Worm (Caenorhabditis elegans) whole organism, mixed stage, embryonic: ENCODE results near the gene spp-1.

Experiments
- ceh-39 ChIP-seq: fragments of 150-350 bp; optimal IDR thresholded peaks from 2 replicates; lab custom pipeline; 2014; ENCODE audit warnings: missing biosample characterization, missing genetic modification characterization
- cnd-1 ChIP-seq: fragments of 200-800 bp; sonication (Bioruptor generic); optimal IDR thresholded peaks from 2 replicates; lab custom pipeline; 2018; ENCODE audit warnings: mild to moderate bottlenecking, missing genetic modification characterization, missing compliant biosample characterization
- drap-1 ChIP-seq: fragments of 200-800 bp; sonication (Bioruptor generic); optimal IDR thresholded peaks from 3 replicates; lab custom pipeline; 2018; ENCODE audit warnings: mild to moderate bottlenecking, missing genetic modification characterization, missing compliant biosample characterization
- elt-3 ChIP-seq: fragments of 150-350 bp; optimal IDR thresholded peaks from 2 replicates; lab custom pipeline; 2014; ENCODE audit warnings: missing biosample characterization, missing genetic modification characterization
- flh-1 ChIP-seq: fragments of 200-800 bp; sonication (Bioruptor generic); optimal IDR thresholded peaks from 2 replicates; lab custom pipeline; 2018; ENCODE audit warnings: mild to moderate bottlenecking, missing genetic modification characterization, moderate library complexity, missing compliant biosample characterization
- mls-2 ChIP-seq: sonication (generic microtip); optimal IDR thresholded peaks from 2 replicates; lab custom pipeline; 2016; ENCODE audit warnings: mild to moderate bottlenecking, missing genetic modification characterization, moderate library complexity, missing compliant biosample characterization
- sem-2 ChIP-seq: fragments of 200-800 bp; sonication (Bioruptor generic); optimal IDR thresholded peaks from 2 replicates; lab custom pipeline; 2018; ENCODE audit warnings: mild to moderate bottlenecking, missing genetic modification characterization, missing compliant biosample characterization

DNA sequence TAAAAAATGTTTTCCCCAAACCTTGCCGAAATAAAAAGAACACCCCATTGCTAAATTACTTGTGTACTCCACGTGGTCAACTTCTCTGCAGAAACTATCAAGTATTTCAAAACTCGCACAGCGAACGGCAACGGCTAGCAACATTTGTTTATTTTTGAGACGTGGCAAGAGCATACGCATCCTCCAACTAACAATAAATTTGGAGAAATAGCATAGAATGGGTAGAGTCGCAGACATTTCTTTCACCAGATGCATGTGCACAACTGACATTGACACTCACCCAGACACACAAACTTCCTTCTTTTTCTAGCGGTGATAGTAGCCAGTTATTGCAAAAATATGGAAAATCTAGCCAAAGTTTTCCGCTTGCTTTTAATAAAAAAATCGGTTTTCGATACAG lies 24.2 kb upstream of the spp-1 start:
- TF ChIP-seq ceh-39 (tag; lab: Kevin White, UChicago) (no peak), drap-1 (no peak), cnd-1 (no peak), sem-2 (no peak), elt-3 (no peak), mls-2 (tag; lab: Kevin White, UChicago) (no peak), flh-1 (GFP tag; lab: Kevin White, UChicago) (no peak)
